Fruit fly (Drosophila melanogaster) whole organism, embryonic: ENCODE data around the gene VhaM9.7-c.
A peak's percentile ranks its signal among the peaks of the same experiment; 100 is the strongest.

Source experiments
- Aef1 ChIP-seq: fragments of 200-800 bp; sonication (Bioruptor generic); IDR thresholded peaks from 3 replicates; pipeline ENCODE4 v1.3.6; 2022; ENCODE audit warnings: missing biosample characterization, missing genetic modification characterization
- Asciz ChIP-seq: fragments of 200-800 bp; sonication (Bioruptor generic); optimal IDR thresholded peaks from 2 replicates; lab custom pipeline; 2017; ENCODE audit warnings: missing biosample characterization, mild to moderate bottlenecking, missing genetic modification characterization, missing genetic modification reagents
- Bdp1 ChIP-seq: fragments of 200-800 bp; sonication (Bioruptor generic); optimal IDR thresholded peaks from 3 replicates; lab custom pipeline; 2016; ENCODE audit warnings: missing biosample characterization, missing genetic modification characterization
- Bgb ChIP-seq: fragments of 200-800 bp; sonication (Bioruptor generic); IDR thresholded peaks from 2 replicates; pipeline ENCODE4 v1.3.6; 2022; ENCODE audit warnings: missing biosample characterization, missing genetic modification characterization; ENCODE audit not compliant: partially characterized antibody
- CG10543 ChIP-seq: fragments of 200-800 bp; sonication (Bioruptor generic); optimal IDR thresholded peaks from 3 replicates; lab custom pipeline; 2017; ENCODE audit warnings: missing biosample characterization, mild to moderate bottlenecking, missing genetic modification characterization, moderate library complexity
- CG11560 ChIP-seq: fragments of 200-800 bp; sonication (Bioruptor generic); IDR thresholded peaks from 3 replicates; pipeline ENCODE4 v1.3.6; 2022; ENCODE audit warnings: missing biosample characterization, missing genetic modification characterization
- CG11695 ChIP-seq: fragments of 200-800 bp; sonication (Bioruptor generic); IDR thresholded peaks from 3 replicates; pipeline ENCODE4 v1.3.6; 2022; ENCODE audit warnings: missing biosample characterization, missing genetic modification characterization
- CG12155 ChIP-seq: fragments of 200-800 bp; sonication (Bioruptor generic); optimal IDR thresholded peaks from 3 replicates; lab custom pipeline; 2016; ENCODE audit warnings: missing biosample characterization, missing genetic modification characterization
- CG17359 ChIP-seq: fragments of 200-800 bp; sonication (Bioruptor generic); optimal IDR thresholded peaks from 3 replicates; lab custom pipeline; 2018; ENCODE audit warnings: missing biosample characterization, mild to moderate bottlenecking, missing genetic modification characterization, moderate library complexity
- CG2199 ChIP-seq: fragments of 200-800 bp; sonication (Bioruptor generic); IDR thresholded peaks from 3 replicates; pipeline ENCODE4 v1.3.6; 2022; ENCODE audit warnings: missing biosample characterization, missing genetic modification characterization
- CG2678 ChIP-seq: fragments of 200-800 bp; sonication (Bioruptor generic); optimal IDR thresholded peaks from 3 replicates; lab custom pipeline; 2019; ENCODE audit warnings: missing biosample characterization, mild to moderate bottlenecking, missing genetic modification characterization, moderate library complexity
- CG3065 ChIP-seq: fragments of 200-800 bp; sonication (Bioruptor generic); optimal IDR thresholded peaks from 2 replicates; lab custom pipeline; 2016; ENCODE audit warnings: missing biosample characterization, missing genetic modification characterization
- CG33213 ChIP-seq: fragments of 200-800 bp; sonication (Bioruptor generic); optimal IDR thresholded peaks from 3 replicates; lab custom pipeline; 2016; ENCODE audit warnings: missing biosample characterization, missing genetic modification characterization
- CG3726 ChIP-seq: fragments of 200-800 bp; sonication (Bioruptor generic); IDR thresholded peaks from 3 replicates; pipeline ENCODE4, ENCODE4 v1.3.6; 2022; ENCODE audit warnings: missing biosample characterization, missing genetic modification characterization
- CG4404 ChIP-seq: fragments of 200-800 bp; sonication (Bioruptor generic); IDR thresholded peaks from 2 replicates; pipeline ENCODE4 v1.3.6; 2022; ENCODE audit warnings: missing biosample characterization, missing genetic modification characterization
- CG5180 ChIP-seq: fragments of 200-800 bp; sonication (Bioruptor generic); optimal IDR thresholded peaks from 3 replicates; lab custom pipeline; 2017; ENCODE audit warnings: missing biosample characterization, missing genetic modification characterization, mild to moderate bottlenecking, moderate library complexity, missing genetic modification reagents
- CG5245 ChIP-seq: fragments of 200-800 bp; sonication (Bioruptor generic); optimal IDR thresholded peaks from 3 replicates; lab custom pipeline; 2016; ENCODE audit warnings: missing biosample characterization, missing genetic modification characterization
- CG6272 ChIP-seq: fragments of 200-800 bp; sonication (Bioruptor generic); IDR thresholded peaks from 2 replicates; pipeline ENCODE4 v1.3.6; 2022; ENCODE audit warnings: missing biosample characterization, missing genetic modification characterization
- CG6765 ChIP-seq: fragments of 200-800 bp; sonication (Bioruptor generic); optimal IDR thresholded peaks from 3 replicates; lab custom pipeline; 2017; ENCODE audit warnings: missing biosample characterization, mild to moderate bottlenecking, missing genetic modification characterization
- CG8089 ChIP-seq: fragments of 200-800 bp; sonication (Bioruptor generic); optimal IDR thresholded peaks from 3 replicates; lab custom pipeline; 2016; ENCODE audit warnings: missing biosample characterization, missing genetic modification characterization
- CG9797 ChIP-seq: fragments of 200-800 bp; sonication (Bioruptor generic); optimal IDR thresholded peaks from 3 replicates; lab custom pipeline; 2018; ENCODE audit warnings: missing biosample characterization, mild to moderate bottlenecking, missing genetic modification characterization
- D19B ChIP-seq: fragments of 200-800 bp; sonication (Bioruptor generic); optimal IDR thresholded peaks from 2 replicates; lab custom pipeline; 2017; ENCODE audit warnings: missing biosample characterization, mild to moderate bottlenecking, missing genetic modification characterization
- Drgx ChIP-seq: fragments of 200-800 bp; sonication (Bioruptor generic); IDR thresholded peaks from 2 replicates; pipeline ENCODE4 v1.3.6; 2022; ENCODE audit warnings: missing biosample characterization, missing genetic modification characterization
- Fer1 ChIP-seq: fragments of 200-800 bp; sonication (Bioruptor generic); optimal IDR thresholded peaks from 2 replicates; lab custom pipeline; 2017; ENCODE audit warnings: missing biosample characterization, mild to moderate bottlenecking, missing genetic modification characterization
- GATAe ChIP-seq: fragments of 200-800 bp; sonication (Bioruptor generic); conservative IDR thresholded peaks from 2 replicates; pipeline ENCODE4 v1.3.6; 2022; ENCODE audit warnings: missing biosample characterization, missing genetic modification characterization
- HLHmδ ChIP-seq: fragments of 200-800 bp; sonication (Bioruptor generic); optimal IDR thresholded peaks from 2 replicates; lab custom pipeline; 2018; ENCODE audit warnings: missing biosample characterization, mild to moderate bottlenecking, missing genetic modification characterization, moderate library complexity
- Neu2 ChIP-seq: fragments of 200-800 bp; sonication (Bioruptor generic); optimal IDR thresholded peaks from 3 replicates; lab custom pipeline; 2016; ENCODE audit warnings: missing biosample characterization, missing genetic modification characterization, borderline replicate concordance
- Six4 ChIP-seq: fragments of 200-800 bp; sonication (Bioruptor generic); optimal IDR thresholded peaks from 2 replicates; lab custom pipeline; 2016; ENCODE audit warnings: missing biosample characterization, missing genetic modification characterization
- Sry-β ChIP-seq: fragments of 200-800 bp; sonication (Bioruptor generic); optimal IDR thresholded peaks from 2 replicates; lab custom pipeline; 2018; ENCODE audit warnings: missing biosample characterization, mild to moderate bottlenecking, missing genetic modification characterization, moderate library complexity
- ac ChIP-seq: fragments of 200-800 bp; sonication (Bioruptor generic); optimal IDR thresholded peaks from 3 replicates; lab custom pipeline; 2017; ENCODE audit warnings: missing biosample characterization, mild to moderate bottlenecking, missing genetic modification characterization
- ash1 ChIP-seq: fragments of 200-800 bp; sonication (Bioruptor generic); optimal IDR thresholded peaks from 2 replicates; lab custom pipeline; 2018; ENCODE audit warnings: missing biosample characterization, mild to moderate bottlenecking, missing genetic modification characterization
- bcd ChIP-seq: fragments of 200-800 bp; sonication (Bioruptor generic); optimal IDR thresholded peaks from 2 replicates; lab custom pipeline; 2017; ENCODE audit warnings: missing biosample characterization, mild to moderate bottlenecking, missing genetic modification characterization
- chif ChIP-seq, 2 experiments: fragments of 200-800 bp; sonication (Bioruptor generic); optimal IDR thresholded peaks; 3 replicates each; lab custom pipeline; 2016; ENCODE audit warnings: missing biosample characterization in 2 of 2, missing genetic modification characterization in 2 of 2
- crc ChIP-seq: fragments of 200-800 bp; sonication (Bioruptor generic); optimal IDR thresholded peaks from 2 replicates; lab custom pipeline; 2016; ENCODE audit warnings: missing biosample characterization, missing genetic modification characterization
- eve ChIP-seq, 2 experiments: fragments of >200 bp; optimal IDR thresholded peaks; 2 replicates each; lab custom pipeline; 2017; ENCODE audit warnings: missing biosample characterization in 2 of 2, missing genetic modification characterization in 2 of 2
- eyg ChIP-seq: fragments of 200-800 bp; sonication (Bioruptor generic); optimal IDR thresholded peaks from 3 replicates; lab custom pipeline; 2016; ENCODE audit warnings: missing biosample characterization, missing genetic modification characterization
- ftz-f1 ChIP-seq: fragments of 200-800 bp; sonication (Bioruptor generic); optimal IDR thresholded peaks from 2 replicates; lab custom pipeline; 2016; ENCODE audit warnings: missing biosample characterization, missing genetic modification characterization
- grau ChIP-seq: fragments of 200-800 bp; optimal IDR thresholded peaks from 3 replicates; lab custom pipeline; 2019; ENCODE audit warnings: missing biosample characterization, mild to moderate bottlenecking, missing genetic modification characterization, moderate library complexity
- mld ChIP-seq: fragments of 200-800 bp; sonication (Bioruptor generic); IDR thresholded peaks from 3 replicates; pipeline ENCODE4 v1.3.6; 2022; ENCODE audit warnings: missing biosample characterization, missing genetic modification characterization; ENCODE audit not compliant: partially characterized antibody
- nerfin-1 ChIP-seq: fragments of 200-800 bp; sonication (Bioruptor generic); optimal IDR thresholded peaks from 3 replicates; lab custom pipeline; 2019; ENCODE audit warnings: missing biosample characterization, mild to moderate bottlenecking, missing genetic modification characterization, moderate library complexity
- phol ChIP-seq: fragments of 200-800 bp; sonication (Bioruptor generic); optimal IDR thresholded peaks from 3 replicates; lab custom pipeline; 2018; ENCODE audit warnings: missing biosample characterization, mild to moderate bottlenecking, missing genetic modification characterization, moderate library complexity
- prd ChIP-seq, 3 experiments: fragments of >200 bp in 2 of 3; fragments of 200-800 bp in 1 of 3; sonication (Bioruptor generic) in 1 of 3; optimal IDR thresholded peaks in 2 of 3; IDR thresholded peaks in 1 of 3; 2 replicates in 2 of 3; 3 replicates in 1 of 3; pipeline versions ENCODE4 v1.3.6 to Lab custom; 2017 to 2022; ENCODE audit warnings: missing biosample characterization in 1 of 3, missing genetic modification characterization in 1 of 3
- pum ChIP-seq: fragments of 200-800 bp; sonication (Bioruptor generic); optimal IDR thresholded peaks from 2 replicates; lab custom pipeline; 2016; ENCODE audit warnings: missing biosample characterization, missing genetic modification characterization
- seq ChIP-seq: fragments of 200-800 bp; sonication (Bioruptor generic); IDR thresholded peaks from 2 replicates; pipeline ENCODE4 v1.3.6; 2022; ENCODE audit warnings: missing biosample characterization, missing genetic modification characterization
- slou ChIP-seq: fragments of 200-800 bp; sonication (Bioruptor generic); optimal IDR thresholded peaks from 3 replicates; lab custom pipeline; 2016; ENCODE audit warnings: missing biosample characterization, missing genetic modification characterization
- sob ChIP-seq: fragments of 200-800 bp; sonication (Bioruptor generic); IDR thresholded peaks from 2 replicates; pipeline ENCODE4 v1.3.6; 2022; ENCODE audit warnings: missing biosample characterization, missing genetic modification characterization
- tll ChIP-seq, 2 experiments: fragments of 200-800 bp in 1 of 2; fragments of >200 bp in 1 of 2; sonication (Bioruptor generic) in 1 of 2; optimal IDR thresholded peaks; 2 replicates each; lab custom pipeline; 2017 to 2019; ENCODE audit warnings: missing biosample characterization in 2 of 2, missing genetic modification characterization in 2 of 2, mild to moderate bottlenecking in 1 of 2, moderate library complexity in 1 of 2
- usp ChIP-seq: fragments of >200 bp; optimal IDR thresholded peaks from 2 replicates; lab custom pipeline; 2017; ENCODE audit warnings: missing biosample characterization, missing genetic modification characterization
- z ChIP-seq: fragments of 200-800 bp; sonication (Bioruptor generic); IDR thresholded peaks from 3 replicates; pipeline ENCODE4 v1.3.6; 2022; ENCODE audit warnings: missing biosample characterization, missing genetic modification characterization

Gene VhaM9.7-c

dm6 chr3L:4228187-4228836 lies 41.6 kb upstream of the VhaM9.7-c start (continued):
- TF ChIP-seq phol (tag; lab: Kevin White, UChicago) = peak; percentile 96
- TF ChIP-seq D19B (GFP tag; lab: Kevin White, UChicago) = peak; percentile 43
- TF ChIP-seq Sry-β (GFP tag; lab: Kevin White, UChicago) = peak; percentile 57
- TF ChIP-seq CG17359 (tag; lab: Kevin White, UChicago) = peak; percentile 97
- TF ChIP-seq CG3726 = peak; percentile 95
- TF ChIP-seq CG4404 (GFP tag; lab: Robert Waterston, UW) = peak; percentile 90
- TF ChIP-seq grau = peak; percentile 94
- TF ChIP-seq Bdp1 (GFP tag; lab: Kevin White, UChicago) = peak; percentile 84
- no peak for TF ChIP-seq HLHmδ
- peak; percentile 92 for TF ChIP-seq CG5180 (GFP tag; lab: Kevin White, UChicago)
- TF ChIP-seq Aef1 = peak; percentile 95
- TF ChIP-seq z (GFP tag; lab: Robert Waterston, UW) = peak; percentile 73
- TF ChIP-seq ac (GFP tag; lab: Kevin White, UChicago) = peak; percentile 82
- TF ChIP-seq Six4 (GFP tag; lab: Kevin White, UChicago) = peak; percentile 94
- TF ChIP-seq CG5245 (GFP tag; lab: Kevin White, UChicago) = peak; percentile 96
- TF ChIP-seq CG6272 (GFP tag; lab: Robert Waterston, UW) = peak; percentile 92
- peak; percentile 96 for TF ChIP-seq nerfin-1 (tag; lab: Kevin White, UChicago)
- peak; percentile 97 for TF ChIP-seq CG2199 (GFP tag; lab: Robert Waterston, UW)
- peak; percentile 42 for TF ChIP-seq CG6765 (GFP tag; lab: Kevin White, UChicago)
- peak; percentile 92 for TF ChIP-seq eyg (GFP tag; lab: Kevin White, UChicago)
- no peak for TF ChIP-seq mld (GFP tag; lab: Robert Waterston, UW)
- TF ChIP-seq GATAe (GFP tag; lab: Robert Waterston, UW) = peak; percentile 49; the same call in 1 of the 2 replicates
- TF ChIP-seq CG11695 = peak; percentile 95
- TF ChIP-seq Fer1 (GFP tag; lab: Kevin White, UChicago) = peak; percentile 94
- peak; percentile 44 for TF ChIP-seq CG9797 (GFP tag; lab: Kevin White, UChicago)
- TF ChIP-seq eve (GFP tag; optimal IDR thresholded peaks at IDR 0.05; lab: Kevin White, UChicago) = peak in 1 of 2 experiments; percentile 97
- peak; percentile 95 to 97 for TF ChIP-seq chif (GFP tag; optimal IDR thresholded peaks at IDR 0.05; lab: Kevin White, UChicago)
- TF ChIP-seq CG2678 = peak; percentile 97
- peak in 1 of 2 experiments; percentile 19 for TF ChIP-seq tll (GFP tag; optimal IDR thresholded peaks at IDR 0.05; lab: Kevin White, UChicago)
- no peak for TF ChIP-seq Bgb
- TF ChIP-seq CG10543 (GFP tag; lab: Kevin White, UChicago) = peak; percentile 94
- TF ChIP-seq crc = peak; percentile 81
- peak; percentile 96 for TF ChIP-seq sob
- peak; percentile 80 for TF ChIP-seq CG11560 (tag; lab: Robert Waterston, UW)
- peak; percentile 95 for TF ChIP-seq seq (GFP tag; lab: Robert Waterston, UW)
- TF ChIP-seq Asciz (GFP tag; lab: Kevin White, UChicago) = peak; percentile 95
- peak; percentile 99 for TF ChIP-seq Drgx (GFP tag; lab: Robert Waterston, UW)
- TF ChIP-seq Neu2 (GFP tag; lab: Kevin White, UChicago) = peak; percentile 23
- peak; percentile 89 for TF ChIP-seq CG3065 (GFP tag; lab: Kevin White, UChicago)
- peak; percentile 49 for TF ChIP-seq slou (GFP tag; lab: Kevin White, UChicago)
- peak; percentile 94 for TF ChIP-seq CG33213
- no peak for TF ChIP-seq usp
- TF ChIP-seq CG12155 (GFP tag; lab: Kevin White, UChicago) = peak; percentile 85
- TF ChIP-seq CG8089 (GFP tag; lab: Kevin White, UChicago) = peak; percentile 96
- peak; percentile 78 for TF ChIP-seq ftz-f1
- TF ChIP-seq bcd = peak; percentile 92
- TF ChIP-seq prd (optimal IDR thresholded peaks at IDR 0.05; lab: Kevin White, UChicago) = no peak
- TF ChIP-seq prd (GFP tag; IDR thresholded peaks at IDR 0.05; lab: Robert Waterston, UW) = peak; percentile 97
- no peak for TF ChIP-seq ash1 (GFP tag; lab: Kevin White, UChicago)
- TF ChIP-seq pum (GFP tag; lab: Kevin White, UChicago) = peak; percentile 96
